Fruit fly (Drosophila melanogaster): Measurements from ENCODE around the gene lva.

DNA sequence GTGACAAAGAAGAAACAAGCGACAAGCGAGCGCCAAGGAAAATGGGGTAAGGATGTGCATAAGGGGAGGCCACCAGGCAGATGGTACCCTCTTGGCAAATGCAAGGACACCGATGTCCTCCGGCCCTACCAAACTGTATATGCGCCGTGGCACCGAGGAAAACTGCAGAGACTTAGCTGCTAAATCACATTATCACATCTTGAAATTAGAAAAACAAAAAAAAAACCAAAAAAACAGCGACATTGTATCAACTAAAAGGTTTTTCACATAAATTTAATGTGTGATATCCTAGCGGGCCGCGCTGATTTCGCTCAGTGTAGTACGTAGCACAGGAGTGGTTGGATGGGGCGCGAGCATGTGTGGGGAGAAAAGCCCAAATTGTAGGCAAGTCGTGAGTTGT is 36.6 kb downstream of the lva start:
- TF ChIP-seq CG1621 (tag; optimal IDR thresholded peaks at IDR 0.05) (no peak), CG6276 (GFP tag; optimal IDR thresholded peaks at IDR 0.05) (no peak), svp (GFP tag) (no peak), Sox14 (GFP tag; optimal IDR thresholded peaks at IDR 0.05) (no peak), Eip75B (GFP tag; optimal IDR thresholded peaks at IDR 0.05) (no peak), Eip78C (GFP tag) (peak; percentile 28), CG32006 (GFP tag; optimal IDR thresholded peaks at IDR 0.05) (no peak), lz (GFP tag; optimal IDR thresholded peaks at IDR 0.05) (no peak), CG6792 (GFP tag; optimal IDR thresholded peaks at IDR 0.05) (no peak)

Data from whole organism, prepupa.